Worm (Caenorhabditis elegans): Measurements from ENCODE around the gene ins-10.

ins-10 gene

DNA sequence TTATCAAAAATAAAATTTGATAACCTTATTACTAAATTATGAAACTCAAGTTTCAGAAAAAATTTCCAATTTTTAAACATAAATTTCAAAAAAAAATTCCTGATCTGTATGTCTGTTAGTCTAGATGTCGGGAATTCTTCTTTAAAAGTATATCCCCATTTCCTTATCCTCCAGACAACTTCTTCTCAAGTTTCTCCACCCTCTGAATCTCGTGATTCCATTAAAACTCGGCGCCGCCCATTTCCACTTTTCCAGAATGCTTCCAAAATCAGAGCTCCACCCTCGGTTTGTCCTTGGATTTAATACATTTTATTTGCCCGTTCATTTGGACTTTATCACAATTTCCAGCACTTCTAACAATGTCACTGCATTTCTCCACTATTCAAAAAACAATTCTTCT lies at the start of gene ins-10:
ins-10 (plus strand) TSS at position 301 of the 400 bp plus-strand sequence.
- TF ChIP-seq nhr-237 (tag; optimal IDR thresholded peaks at IDR 0.05) (no peak), nhr-28 (tag; optimal IDR thresholded peaks at IDR 0.05) (no peak), elt-1 (tag; optimal IDR thresholded peaks at IDR 0.05; ENCODE audit: borderline replicate concordance, insufficient read depth) (no peak), ham-2 (GFP tag; optimal IDR thresholded peaks at IDR 0.05) (no peak), tbx-8 (GFP tag; optimal IDR thresholded peaks at IDR 0.05) (no peak), unc-39 (tag; optimal IDR thresholded peaks at IDR 0.05) (no peak), ceh-39 (tag; optimal IDR thresholded peaks at IDR 0.05) (no peak), M03D4.4 (tag; optimal IDR thresholded peaks at IDR 0.05) (no peak), flh-1 (GFP tag; optimal IDR thresholded peaks at IDR 0.05) (no peak), zip-8 (tag; optimal IDR thresholded peaks at IDR 0.05) (no peak), nhr-76 (tag; optimal IDR thresholded peaks at IDR 0.05) (no peak), nhr-12 (tag; optimal IDR thresholded peaks at IDR 0.05) (no peak), lin-13 (tag; optimal IDR thresholded peaks at IDR 0.05) (no peak), mab-5 (tag; optimal IDR thresholded peaks at IDR 0.05) (no peak), pha-4 (tag; optimal IDR thresholded peaks at IDR 0.05) (no peak), elt-3 (tag; optimal IDR thresholded peaks at IDR 0.05) (no peak), ces-1 (GFP tag; optimal IDR thresholded peaks at IDR 0.05) (no peak), ceh-43 (GFP tag; optimal IDR thresholded peaks at IDR 0.05) (no peak), lsy-2 (tag; optimal IDR thresholded peaks at IDR 0.05) (no peak), cnd-1 (tag; optimal IDR thresholded peaks at IDR 0.05) (no peak)

DNA sequence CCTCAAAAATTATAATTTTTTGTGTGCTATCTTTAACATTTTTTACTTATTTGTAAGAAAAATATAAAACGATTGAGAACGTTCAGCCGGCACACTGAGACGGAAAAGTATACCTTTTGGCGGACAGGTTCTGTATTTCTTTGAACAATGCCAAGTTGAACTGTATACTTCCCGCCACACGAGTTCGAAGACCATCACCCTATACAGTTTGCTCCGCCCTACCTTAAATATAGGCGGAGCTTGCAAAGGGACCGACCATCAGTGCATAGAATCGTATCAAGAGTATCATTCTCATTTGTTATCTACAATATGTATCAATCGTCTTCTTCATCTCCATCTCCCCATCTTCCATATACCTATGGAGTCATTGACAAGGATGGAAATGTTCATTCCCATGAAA lies 48.9 kb upstream of the ins-10 start, which contains the start of gene end-1:
end-1 (plus strand) TSS at position 301 of the 400 bp plus-strand sequence.
- TF ChIP-seq nhr-28 (tag; optimal IDR thresholded peaks at IDR 0.05) (no peak), unc-120 (tag; optimal IDR thresholded peaks at IDR 0.05; ENCODE audit: poor library complexity, severe bottlenecking) (no peak), elt-1 (tag; optimal IDR thresholded peaks at IDR 0.05; ENCODE audit: borderline replicate concordance, insufficient read depth) (no peak), bed-3 (GFP tag; optimal IDR thresholded peaks at IDR 0.05) (no peak), tbx-8 (GFP tag; optimal IDR thresholded peaks at IDR 0.05) (no peak)

DNA sequence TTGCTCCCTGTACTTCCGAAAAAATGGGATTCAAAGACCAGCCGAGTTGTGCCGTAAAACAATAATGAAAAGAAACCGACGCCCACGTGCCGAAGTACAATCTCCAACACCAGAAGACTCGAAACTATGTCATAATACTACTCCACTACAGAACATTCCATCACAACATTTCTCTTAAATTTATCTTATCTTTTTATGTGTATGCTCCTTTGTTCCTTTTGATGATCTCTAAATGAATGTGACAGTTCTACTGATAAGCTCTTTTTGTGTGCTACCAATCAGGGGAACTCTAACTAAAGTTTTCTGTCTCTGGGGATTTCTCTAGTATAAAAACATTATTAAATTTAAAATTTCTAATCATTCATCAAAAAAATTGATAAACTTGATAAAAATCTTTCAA lies 46.9 kb upstream of the ins-10 start:
- no peak for TF ChIP-seq blmp-1 (tag; optimal IDR thresholded peaks at IDR 0.05)
- no peak for TF ChIP-seq ceh-43 (GFP tag; optimal IDR thresholded peaks at IDR 0.05)
- no peak for TF ChIP-seq ceh-39 (tag; optimal IDR thresholded peaks at IDR 0.05)

DNA sequence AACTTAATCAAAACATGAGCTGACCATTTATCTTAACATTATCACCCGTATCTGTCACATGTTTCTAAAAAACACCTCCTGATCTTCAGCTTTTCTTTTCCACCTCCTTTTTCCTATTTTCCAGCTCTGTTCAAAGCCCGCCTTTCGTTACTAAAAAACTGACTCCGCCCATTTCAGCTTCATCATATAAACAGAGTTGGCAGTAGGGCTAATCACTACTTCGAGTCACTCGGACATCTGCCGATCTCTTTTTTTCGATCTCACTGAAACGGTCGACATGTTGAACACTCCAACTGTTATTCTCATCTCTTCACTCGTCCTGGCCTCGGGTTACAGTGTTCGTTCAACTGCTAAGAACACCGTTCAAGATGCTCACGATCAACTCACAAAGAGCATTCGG lies 41.3 kb upstream of the ins-10 start, which contains the start of gene droe-4:
droe-4 (plus strand) TSS at position 172 of the 400 bp plus-strand sequence.
- TF ChIP-seq blmp-1 (tag; optimal IDR thresholded peaks at IDR 0.05) (no peak), unc-120 (tag; optimal IDR thresholded peaks at IDR 0.05; ENCODE audit: poor library complexity, severe bottlenecking) (no peak), ceh-43 (GFP tag; optimal IDR thresholded peaks at IDR 0.05) (no peak), tbx-8 (GFP tag; optimal IDR thresholded peaks at IDR 0.05) (no peak), mls-2 (tag; optimal IDR thresholded peaks at IDR 0.05) (no peak), unc-62 (GFP tag; optimal IDR thresholded peaks at IDR 0.05) (no peak), nhr-2 (tag; optimal IDR thresholded peaks at IDR 0.05) (no peak), mab-5 (tag; optimal IDR thresholded peaks at IDR 0.05) (no peak), ztf-11 (tag; optimal IDR thresholded peaks at IDR 0.05) (no peak), lsy-2 (tag; optimal IDR thresholded peaks at IDR 0.05) (no peak), unc-39 (tag; optimal IDR thresholded peaks at IDR 0.05) (no peak), ham-2 (GFP tag; optimal IDR thresholded peaks at IDR 0.05) (no peak), lin-32 (GFP tag; optimal IDR thresholded peaks at IDR 0.05) (no peak), sem-2 (GFP tag; optimal IDR thresholded peaks at IDR 0.05) (no peak), elt-1 (tag; optimal IDR thresholded peaks at IDR 0.05; ENCODE audit: borderline replicate concordance, insufficient read depth) (no peak)

DNA sequence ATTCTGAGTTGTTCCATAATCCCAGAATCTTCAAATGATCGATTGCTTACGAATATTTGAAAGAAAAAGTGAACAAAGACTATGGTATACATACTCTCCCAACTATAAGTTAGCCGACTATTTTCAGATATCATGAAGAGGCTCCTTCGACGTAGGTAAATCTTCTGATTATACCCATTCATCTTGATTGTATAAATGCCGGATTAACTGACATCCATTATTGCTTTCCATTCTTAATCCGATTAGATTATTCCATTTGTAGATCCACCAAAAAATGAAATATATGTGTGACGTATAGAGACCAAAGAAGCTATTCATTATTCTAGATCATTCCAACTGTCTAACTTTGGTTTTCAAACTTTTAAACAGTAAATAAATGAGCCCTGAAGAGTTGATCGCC lies 40.3 kb upstream of the ins-10 start:
- no peak for TF ChIP-seq sptf-1 (tag; optimal IDR thresholded peaks at IDR 0.05)
- no peak for TF ChIP-seq unc-39 (tag; optimal IDR thresholded peaks at IDR 0.05)
- TF ChIP-seq nhr-2 (tag; optimal IDR thresholded peaks at IDR 0.05), result no peak
- TF ChIP-seq sem-2 (GFP tag; optimal IDR thresholded peaks at IDR 0.05), result no peak
- no peak for TF ChIP-seq elt-3 (tag; optimal IDR thresholded peaks at IDR 0.05)
- no peak for TF ChIP-seq ceh-39 (tag; optimal IDR thresholded peaks at IDR 0.05)
- no peak for TF ChIP-seq hlh-1 (tag; optimal IDR thresholded peaks at IDR 0.05)
- TF ChIP-seq flh-1 (GFP tag; optimal IDR thresholded peaks at IDR 0.05), result no peak
- TF ChIP-seq elt-1 (tag; optimal IDR thresholded peaks at IDR 0.05; ENCODE audit: borderline replicate concordance, insufficient read depth), result no peak
- TF ChIP-seq ceh-43 (GFP tag; optimal IDR thresholded peaks at IDR 0.05), result no peak
